Worm (Caenorhabditis elegans): ENCODE measurements around the gene R193.1.

ce11 chrX:1107758-1108157 is 47.0 kb upstream of the R193.1 start, which contains the start of gene C05D9.4:
- TF ChIP-seq klf-2 (GFP tag; conservative IDR thresholded peaks at IDR 0.05), result no peak
- TF ChIP-seq T22C8.4 (GFP tag; IDR thresholded peaks at IDR 0.05), result no peak
- no peak for TF ChIP-seq med-1 (GFP tag; optimal IDR thresholded peaks at IDR 0.05; ENCODE audit: insufficient read depth)
- TF ChIP-seq flt-1 (GFP tag; IDR thresholded peaks at IDR 0.05), result no peak
- no peak for TF ChIP-seq ztf-23 (GFP tag; IDR thresholded peaks at IDR 0.05)
- no peak for TF ChIP-seq ref-1 (GFP tag; conservative IDR thresholded peaks at IDR 0.05)
